Comparison of ENCODE assay signal across 1 fruit fly cellular context in genomic region chr2L:9539988-9540573, dm6.
TF ChIP-seq lines count a peak whose summit lies in the region.

Gene CG17855 (plus strand): TSS chr2L:9540523.

TF ChIP-seq in whole organism, embryonic, 481 proteins besides CTCF, POLR2A, EP300 and RAD21 (continued from another document):
- TF ChIP-seq fru (optimal IDR thresholded peaks at IDR 0.05; lab: Kevin White, UChicago) (no peak), stwl (tag; optimal IDR thresholded peaks at IDR 0.05; lab: Kevin White, UChicago) (peak; percentile 90), Deaf1 (tag; optimal IDR thresholded peaks at IDR 0.05; lab: Kevin White, UChicago) (no peak), MBD-R2 (GFP tag; IDR thresholded peaks at IDR 0.05; lab: Robert Waterston, UW) (no peak), sima (GFP tag; optimal IDR thresholded peaks at IDR 0.05; lab: Kevin White, UChicago) (no peak), CG17829 (tag; optimal IDR thresholded peaks at IDR 0.05; lab: Kevin White, UChicago) (peak; percentile 42), CG13287 (GFP tag; IDR thresholded peaks at IDR 0.05; lab: Robert Waterston, UW; ENCODE audit: partially characterized antibody) (peak; percentile 33; the same call in 1 of the 2 replicates), CG32772 (GFP tag; IDR thresholded peaks at IDR 0.05; lab: Robert Waterston, UW) (no peak), nerfin-1 (tag; optimal IDR thresholded peaks at IDR 0.05; lab: Kevin White, UChicago) (no peak), btn (GFP tag; optimal IDR thresholded peaks at IDR 0.05; lab: Kevin White, UChicago) (no peak), kni (GFP tag; optimal IDR thresholded peaks at IDR 0.05; lab: Kevin White, UChicago) (no peak), CG8924 (tag; optimal IDR thresholded peaks at IDR 0.05; lab: Kevin White, UChicago) (no peak), mam (GFP tag; optimal IDR thresholded peaks at IDR 0.05; lab: Kevin White, UChicago) (no peak), Lhr (GFP tag; optimal IDR thresholded peaks at IDR 0.05; lab: Kevin White, UChicago) (peak; percentile 5), CG15514 (GFP tag; optimal IDR thresholded peaks at IDR 0.05; lab: Kevin White, UChicago) (peak; percentile 59), CG2116 (GFP tag; optimal IDR thresholded peaks at IDR 0.05; lab: Kevin White, UChicago) (peak; percentile 89)
